Fruit fly (Drosophila melanogaster) whole organism, embryonic: ENCODE data around the gene Nlg2.

Experiments
- ATbp ChIP-seq: fragments of 200-800 bp; sonication (Bioruptor generic); optimal IDR thresholded peaks from 2 replicates; lab custom pipeline; 2017; ENCODE audit warnings: missing biosample characterization, mild to moderate bottlenecking, missing genetic modification characterization, missing genetic modification reagents
- Ada2b ChIP-seq: fragments of 200-800 bp; sonication (Bioruptor generic); IDR thresholded peaks from 2 replicates; pipeline ENCODE4 v1.3.6; 2022; ENCODE audit warnings: missing biosample characterization, missing genetic modification characterization
- Aef1 ChIP-seq: fragments of 200-800 bp; sonication (Bioruptor generic); IDR thresholded peaks from 3 replicates; pipeline ENCODE4 v1.3.6; 2022; ENCODE audit warnings: missing biosample characterization, missing genetic modification characterization
- Antp ChIP-seq: fragments of 200-800 bp; sonication (Bioruptor generic); optimal IDR thresholded peaks from 3 replicates; lab custom pipeline; 2016; ENCODE audit warnings: missing biosample characterization, missing genetic modification characterization
- Asciz ChIP-seq: fragments of 200-800 bp; sonication (Bioruptor generic); optimal IDR thresholded peaks from 2 replicates; lab custom pipeline; 2017; ENCODE audit warnings: missing biosample characterization, mild to moderate bottlenecking, missing genetic modification characterization, missing genetic modification reagents
- Bgb ChIP-seq: fragments of 200-800 bp; sonication (Bioruptor generic); IDR thresholded peaks from 2 replicates; pipeline ENCODE4 v1.3.6; 2022; ENCODE audit warnings: missing biosample characterization, missing genetic modification characterization; ENCODE audit not compliant: partially characterized antibody
- CG10209 ChIP-seq: fragments of 200-800 bp; sonication (Bioruptor generic); optimal IDR thresholded peaks from 3 replicates; lab custom pipeline; 2017; ENCODE audit warnings: missing biosample characterization, mild to moderate bottlenecking, missing genetic modification characterization, missing genetic modification reagents
- CG10979 ChIP-seq: fragments of 200-800 bp; sonication (Bioruptor generic); optimal IDR thresholded peaks from 2 replicates; lab custom pipeline; 2018; ENCODE audit warnings: missing biosample characterization, mild to moderate bottlenecking, missing genetic modification characterization, moderate library complexity
- CG11247 ChIP-seq: fragments of 200-800 bp; sonication (Bioruptor generic); IDR thresholded peaks from 2 replicates; pipeline ENCODE4 v1.3.6; 2022; ENCODE audit warnings: missing biosample characterization, missing genetic modification characterization
- CG12744 ChIP-seq: fragments of 200-800 bp; sonication (Bioruptor generic); optimal IDR thresholded peaks from 2 replicates; lab custom pipeline; 2016; ENCODE audit warnings: missing biosample characterization, missing genetic modification characterization
- CG16779 ChIP-seq: fragments of 200-800 bp; sonication (Bioruptor generic); IDR thresholded peaks from 2 replicates; pipeline ENCODE4 v1.3.6; 2022; ENCODE audit warnings: missing biosample characterization, missing genetic modification characterization
- CG18619 ChIP-seq: fragments of 200-800 bp; sonication (Bioruptor generic); optimal IDR thresholded peaks from 3 replicates; lab custom pipeline; 2017; ENCODE audit warnings: missing biosample characterization, mild to moderate bottlenecking, missing genetic modification characterization
- CG3995 ChIP-seq: fragments of 200-800 bp; sonication (Bioruptor generic); optimal IDR thresholded peaks from 3 replicates; lab custom pipeline; 2016; ENCODE audit warnings: missing biosample characterization, missing genetic modification characterization
- CG8388 ChIP-seq: fragments of 200-800 bp; sonication (Bioruptor generic); optimal IDR thresholded peaks from 2 replicates; lab custom pipeline; 2019; ENCODE audit warnings: missing biosample characterization, mild to moderate bottlenecking, missing genetic modification characterization, moderate library complexity
- CG9609 ChIP-seq: fragments of 200-800 bp; sonication (Bioruptor generic); optimal IDR thresholded peaks from 3 replicates; lab custom pipeline; 2016; ENCODE audit warnings: missing biosample characterization, missing genetic modification characterization
- Dad ChIP-seq: fragments of 200-800 bp; sonication (Bioruptor generic); optimal IDR thresholded peaks from 3 replicates; lab custom pipeline; 2016; ENCODE audit warnings: missing biosample characterization, missing genetic modification characterization
- Dfd ChIP-seq, 2 experiments: fragments of >200 bp; optimal IDR thresholded peaks; 2 replicates each; lab custom pipeline; 2017; ENCODE audit warnings: missing biosample characterization in 2 of 2, missing genetic modification characterization in 2 of 2
- Dip3 ChIP-seq: fragments of 200-800 bp; sonication (Bioruptor generic); optimal IDR thresholded peaks from 3 replicates; lab custom pipeline; 2016; ENCODE audit warnings: missing biosample characterization, missing genetic modification characterization
- Fer2 ChIP-seq: fragments of 200-800 bp; sonication (Bioruptor generic); optimal IDR thresholded peaks from 2 replicates; lab custom pipeline; 2018; ENCODE audit warnings: missing biosample characterization, mild to moderate bottlenecking, missing genetic modification characterization, moderate library complexity
- Gug ChIP-seq: fragments of 200-800 bp; sonication (Bioruptor generic); IDR thresholded peaks from 4 replicates; pipeline ENCODE4 v1.3.6; 2022; ENCODE audit warnings: missing biosample characterization, missing genetic modification characterization
- Lhr ChIP-seq: fragments of 200-800 bp; sonication (Bioruptor generic); optimal IDR thresholded peaks from 3 replicates; lab custom pipeline; 2017; ENCODE audit warnings: mild to moderate bottlenecking, missing biosample characterization, missing genetic modification reagents, missing genetic modification characterization
- Mad ChIP-seq: fragments of 200-800 bp; sonication (Bioruptor generic); optimal IDR thresholded peaks from 2 replicates; lab custom pipeline; 2016; ENCODE audit warnings: missing biosample characterization, missing genetic modification characterization
- NC2α ChIP-seq: fragments of 200-800 bp; sonication (Bioruptor generic); optimal IDR thresholded peaks from 2 replicates; lab custom pipeline; 2016; ENCODE audit warnings: missing biosample characterization, missing genetic modification characterization
- Nf-YA ChIP-seq: fragments of 200-800 bp; sonication (Bioruptor generic); IDR thresholded peaks from 2 replicates; pipeline ENCODE4 v1.3.6; 2022; ENCODE audit warnings: missing biosample characterization, missing genetic modification characterization
- Nf-YB ChIP-seq: fragments of 200-800 bp; sonication (Bioruptor generic); optimal IDR thresholded peaks from 3 replicates; lab custom pipeline; 2019; ENCODE audit warnings: missing biosample characterization, mild to moderate bottlenecking, missing genetic modification characterization, moderate library complexity
- Nf-YC ChIP-seq: fragments of 200-800 bp; optimal IDR thresholded peaks from 3 replicates; lab custom pipeline; 2019; ENCODE audit warnings: missing biosample characterization, mild to moderate bottlenecking, missing genetic modification characterization, moderate library complexity
- Oli ChIP-seq: fragments of 200-800 bp; sonication (Bioruptor generic); optimal IDR thresholded peaks from 2 replicates; lab custom pipeline; 2018; ENCODE audit warnings: missing biosample characterization, mild to moderate bottlenecking, missing genetic modification characterization, moderate library complexity
- Ravus ChIP-seq: fragments of 200-800 bp; sonication (Bioruptor generic); IDR thresholded peaks from 2 replicates; pipeline ENCODE4 v1.3.6; 2022; ENCODE audit warnings: missing biosample characterization, missing genetic modification characterization
- Side ChIP-seq: fragments of 200-800 bp; sonication (Bioruptor generic); optimal IDR thresholded peaks from 2 replicates; lab custom pipeline; 2016; ENCODE audit warnings: missing biosample characterization, missing genetic modification characterization
- Sin3A ChIP-seq: fragments of >200 bp; optimal IDR thresholded peaks from 2 replicates; lab custom pipeline; 2018
- Sox102F ChIP-seq: fragments of 200-800 bp; sonication (Bioruptor generic); optimal IDR thresholded peaks from 2 replicates; lab custom pipeline; 2018; ENCODE audit warnings: missing biosample characterization, mild to moderate bottlenecking, missing genetic modification characterization, moderate library complexity
- Tbp ChIP-seq: fragments of >200 bp; optimal IDR thresholded peaks from 2 replicates; lab custom pipeline; 2018; ENCODE audit warnings: missing biosample characterization, missing genetic modification characterization
- br ChIP-seq: fragments of >200 bp; optimal IDR thresholded peaks from 2 replicates; lab custom pipeline; 2017
- corto ChIP-seq: fragments of 200-800 bp; sonication (Bioruptor generic); optimal IDR thresholded peaks from 2 replicates; lab custom pipeline; 2016; ENCODE audit warnings: missing biosample characterization, mild to moderate bottlenecking, missing genetic modification characterization, moderate library complexity
- crc ChIP-seq: fragments of 200-800 bp; sonication (Bioruptor generic); optimal IDR thresholded peaks from 2 replicates; lab custom pipeline; 2016; ENCODE audit warnings: missing biosample characterization, missing genetic modification characterization
- dm ChIP-seq: fragments of 200-800 bp; sonication (Bioruptor generic); optimal IDR thresholded peaks from 3 replicates; lab custom pipeline; 2016; ENCODE audit warnings: missing biosample characterization, missing genetic modification characterization
- dpn ChIP-seq, 2 experiments: fragments of 200-800 bp; sonication (Bioruptor generic); optimal IDR thresholded peaks; 3 replicates each; lab custom pipeline; 2016; ENCODE audit warnings: missing biosample characterization in 2 of 2, missing genetic modification characterization in 2 of 2
- exex ChIP-seq: fragments of 200-800 bp; sonication (Bioruptor generic); optimal IDR thresholded peaks from 4 replicates; lab custom pipeline; 2018; ENCODE audit warnings: missing biosample characterization, mild to moderate bottlenecking, missing genetic modification characterization, moderate library complexity
- gro ChIP-seq: fragments of 200-800 bp; sonication (Bioruptor generic); optimal IDR thresholded peaks from 2 replicates; lab custom pipeline; 2016; ENCODE audit warnings: missing biosample characterization, missing genetic modification characterization
- ind ChIP-seq: fragments of 200-800 bp; sonication (Bioruptor generic); optimal IDR thresholded peaks from 3 replicates; lab custom pipeline; 2016; ENCODE audit warnings: missing biosample characterization, missing genetic modification characterization
- jigr1 ChIP-seq: fragments of 200-800 bp; sonication (Bioruptor generic); IDR thresholded peaks from 3 replicates; pipeline ENCODE4 v1.3.6; 2022; ENCODE audit warnings: missing biosample characterization, missing genetic modification characterization
- luna ChIP-seq: fragments of 200-800 bp; sonication (Bioruptor generic); optimal IDR thresholded peaks from 2 replicates; lab custom pipeline; 2016; ENCODE audit warnings: missing biosample characterization, missing genetic modification characterization
- nmo ChIP-seq: fragments of 200-800 bp; sonication (Bioruptor generic); optimal IDR thresholded peaks from 2 replicates; lab custom pipeline; 2018; ENCODE audit warnings: missing biosample characterization, mild to moderate bottlenecking, missing genetic modification characterization, moderate library complexity
- pfk ChIP-seq: fragments of 200-800 bp; sonication (Bioruptor generic); optimal IDR thresholded peaks from 2 replicates; lab custom pipeline; 2018; ENCODE audit warnings: missing biosample characterization, mild to moderate bottlenecking, missing genetic modification characterization, moderate library complexity
- salm ChIP-seq: fragments of 200-800 bp; sonication (Bioruptor generic); optimal IDR thresholded peaks from 2 replicates; lab custom pipeline; 2018; ENCODE audit warnings: missing biosample characterization, mild to moderate bottlenecking, missing genetic modification characterization
- scrt ChIP-seq: fragments of 200-800 bp; sonication (Bioruptor generic); optimal IDR thresholded peaks from 2 replicates; lab custom pipeline; 2018; ENCODE audit warnings: missing biosample characterization, mild to moderate bottlenecking, missing genetic modification characterization, moderate library complexity
- sna ChIP-seq: fragments of 200-800 bp; sonication (Bioruptor generic); IDR thresholded peaks from 2 replicates; pipeline ENCODE4 v1.3.6; 2022; ENCODE audit warnings: missing biosample characterization, missing genetic modification characterization; ENCODE audit not compliant: partially characterized antibody
- ssp ChIP-seq: fragments of 200-800 bp; sonication (Bioruptor generic); IDR thresholded peaks from 2 replicates; pipeline ENCODE4 v1.3.6; 2022; ENCODE audit warnings: missing biosample characterization, missing genetic modification characterization
- tin ChIP-seq: fragments of 200-800 bp; sonication (Bioruptor generic); optimal IDR thresholded peaks from 3 replicates; lab custom pipeline; 2016; ENCODE audit warnings: missing biosample characterization, missing genetic modification characterization
- tio ChIP-seq: fragments of 200-800 bp; sonication (Bioruptor generic); optimal IDR thresholded peaks from 2 replicates; lab custom pipeline; 2017; ENCODE audit warnings: missing biosample characterization, missing genetic modification characterization, inconsistent platforms
- tx ChIP-seq: fragments of 200-800 bp; sonication (Bioruptor generic); optimal IDR thresholded peaks from 2 replicates; lab custom pipeline; 2016; ENCODE audit warnings: missing biosample characterization, missing genetic modification characterization
- zen ChIP-seq: fragments of 200-800 bp; sonication (Bioruptor generic); optimal IDR thresholded peaks from 3 replicates; lab custom pipeline; 2018; ENCODE audit warnings: missing biosample characterization, mild to moderate bottlenecking, missing genetic modification characterization, moderate library complexity
- zfh1 ChIP-seq: fragments of 200-800 bp; sonication (Bioruptor generic); IDR thresholded peaks from 3 replicates; pipeline ENCODE4 v1.3.6; 2022; ENCODE audit warnings: missing biosample characterization, missing genetic modification characterization

The Nlg2 gene

DNA sequence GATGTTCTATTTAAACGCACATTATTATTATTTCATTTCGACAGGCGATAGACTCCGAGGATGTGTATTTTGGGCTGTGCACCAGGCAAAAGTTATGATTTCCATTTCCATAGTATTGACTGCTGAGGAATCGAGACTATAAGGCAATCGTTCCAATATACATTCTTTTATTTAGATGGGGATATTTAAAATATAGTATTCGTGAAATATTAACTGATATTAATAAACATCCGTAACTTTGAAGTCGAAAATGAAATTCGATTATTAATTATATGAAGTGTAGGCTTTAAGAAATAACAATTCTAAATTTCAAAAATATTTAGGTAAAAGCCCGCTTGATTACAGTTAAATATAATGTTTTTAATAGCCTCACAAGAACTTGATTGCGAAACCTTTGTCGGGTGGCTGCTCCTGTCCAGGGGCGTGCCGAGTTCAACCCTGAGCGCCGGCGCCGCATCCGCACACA is 44.4 kb upstream of the Nlg2 start (continued):
- TF ChIP-seq Gug (GFP tag; lab: Robert Waterston, UW) (no peak), Dip3 (GFP tag; lab: Kevin White, UChicago) (no peak), Ada2b (GFP tag; lab: Robert Waterston, UW) (no peak), Sox102F (GFP tag; lab: Kevin White, UChicago) (peak; percentile 35), Fer2 (tag; lab: Kevin White, UChicago) (no peak), dpn (GFP tag; optimal IDR thresholded peaks at IDR 0.05; lab: Kevin White, UChicago) (peak in 1 of 2 experiments; percentile 27), CG18619 (GFP tag; lab: Kevin White, UChicago) (peak; percentile 56), Dad (no peak), Antp (no peak), Nf-YC (tag; lab: Kevin White, UChicago) (peak; percentile 30), sna (GFP tag; lab: Robert Waterston, UW) (no peak), scrt (GFP tag; lab: Kevin White, UChicago) (peak; percentile 45), Aef1 (GFP tag; lab: Robert Waterston, UW) (no peak), ssp (no peak), Side (GFP tag; lab: Kevin White, UChicago) (no peak), ATbp (GFP tag; lab: Kevin White, UChicago) (peak; percentile 7), br (no peak), Tbp (GFP tag; lab: Kevin White, UChicago) (no peak), Nf-YA (GFP tag; lab: Robert Waterston, UW) (no peak), tin (GFP tag; lab: Kevin White, UChicago) (peak; percentile 50), tio (GFP tag; lab: Kevin White, UChicago) (peak; percentile 49), Lhr (GFP tag; lab: Kevin White, UChicago) (peak; percentile 27), luna (GFP tag; lab: Kevin White, UChicago) (no peak), CG11247 (GFP tag; lab: Robert Waterston, UW) (no peak), Asciz (peak; percentile 26), crc (GFP tag; lab: Kevin White, UChicago) (no peak), exex (tag; lab: Kevin White, UChicago) (no peak), CG16779 (GFP tag; lab: Robert Waterston, UW) (no peak), Mad (GFP tag; lab: Kevin White, UChicago) (no peak), zfh1 (GFP tag; lab: Robert Waterston, UW) (peak; percentile 77), dm (no peak), zen (tag; lab: Kevin White, UChicago) (peak; percentile 79), tx (no peak), Sin3A (no peak), CG8388 (peak; percentile 42), CG12744 (GFP tag; lab: Kevin White, UChicago) (no peak), NC2α (GFP tag; lab: Kevin White, UChicago) (no peak), CG10209 (GFP tag; lab: Kevin White, UChicago) (peak; percentile 58), CG9609 (GFP tag; lab: Kevin White, UChicago) (no peak), CG10979 (tag; lab: Kevin White, UChicago) (peak; percentile 85), corto (GFP tag; lab: Kevin White, UChicago) (no peak), Dfd (GFP tag; optimal IDR thresholded peaks at IDR 0.05; lab: Kevin White, UChicago) (no peak), gro (GFP tag; lab: Kevin White, UChicago) (no peak), pfk (GFP tag; lab: Kevin White, UChicago) (no peak), jigr1 (GFP tag; lab: Robert Waterston, UW) (no peak), ind (GFP tag; lab: Kevin White, UChicago) (peak; percentile 7), Nf-YB (peak; percentile 37), nmo (GFP tag; lab: Kevin White, UChicago) (peak; percentile 68), CG3995 (GFP tag; lab: Kevin White, UChicago) (no peak), Oli (tag; lab: Kevin White, UChicago) (peak; percentile 61), Ravus (GFP tag; lab: Robert Waterston, UW) (no peak), Bgb (GFP tag; lab: Robert Waterston, UW) (no peak), salm (tag; lab: Kevin White, UChicago) (peak; percentile 2)
